Worm (Caenorhabditis elegans): Measurements from ENCODE around the gene unc-4.

DNA sequence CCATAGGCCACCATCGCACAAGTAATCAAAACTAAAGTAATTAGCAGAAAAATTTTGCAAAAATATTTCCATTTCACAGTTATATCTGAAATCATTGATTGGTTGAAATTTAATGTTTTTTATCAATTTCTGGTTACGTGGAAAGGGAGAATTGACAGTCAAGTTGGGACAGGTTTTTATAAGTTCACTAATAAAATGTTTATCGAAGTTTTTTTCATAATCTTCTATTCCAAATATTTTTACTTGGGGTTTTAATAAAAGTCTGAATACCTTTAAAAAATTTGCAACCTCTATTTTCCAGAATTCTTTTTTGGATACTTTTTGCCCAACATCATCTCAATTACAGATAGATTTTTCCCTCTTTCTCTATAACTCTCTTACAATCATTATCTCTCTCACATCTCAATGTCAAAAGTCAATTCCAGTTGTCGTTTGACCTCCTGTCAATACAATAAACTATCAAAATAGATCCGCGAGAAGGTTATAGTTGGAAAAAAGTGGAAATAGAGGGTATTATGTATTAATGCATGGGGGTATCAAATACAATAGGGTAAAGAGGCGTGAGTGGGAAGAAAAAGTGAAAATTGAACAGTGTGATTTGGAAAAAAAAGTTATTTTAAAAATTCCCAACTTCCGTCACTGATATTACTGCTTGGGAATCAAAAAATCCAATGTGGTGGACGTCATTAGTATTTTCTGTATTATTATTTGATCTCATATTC is 25.5 kb downstream of the unc-4 start, which contains the start of the genes chil-2 and ctsa-3.2:
- no peak for TF ChIP-seq elt-1 (tag; optimal IDR thresholded peaks at IDR 0.05; ENCODE audit: borderline replicate concordance, insufficient read depth)
- TF ChIP-seq unc-62 (GFP tag; optimal IDR thresholded peaks at IDR 0.05), result no peak
- no peak for TF ChIP-seq nhr-237 (tag; optimal IDR thresholded peaks at IDR 0.05)
- TF ChIP-seq mab-5 (tag; optimal IDR thresholded peaks at IDR 0.05), result no peak
- TF ChIP-seq unc-120 (tag; optimal IDR thresholded peaks at IDR 0.05; ENCODE audit: poor library complexity, severe bottlenecking), result no peak
- no peak for TF ChIP-seq flh-1 (GFP tag; optimal IDR thresholded peaks at IDR 0.05)
- TF ChIP-seq ceh-43 (GFP tag; optimal IDR thresholded peaks at IDR 0.05), result no peak
- TF ChIP-seq ztf-11 (tag; optimal IDR thresholded peaks at IDR 0.05), result no peak
- TF ChIP-seq tbx-8 (GFP tag; optimal IDR thresholded peaks at IDR 0.05), result no peak
- TF ChIP-seq pha-4 (tag; optimal IDR thresholded peaks at IDR 0.05), result no peak

Data from whole organism, mixed stage, embryonic.